Worm (Caenorhabditis elegans) whole organism, L2 larva: ENCODE results near the gene srw-7.

Experiments used
- aly-2 ChIP-seq: fragments of 150-350 bp; optimal IDR thresholded peaks from 2 replicates; lab custom pipeline; 2014; ENCODE audit warnings: missing biosample characterization, missing genetic modification characterization
- crh-2 ChIP-seq: sonication (generic microtip); optimal IDR thresholded peaks from 2 replicates; lab custom pipeline; 2017; ENCODE audit warnings: missing biosample characterization, missing genetic modification characterization
- egl-27 ChIP-seq: sonication (generic microtip); optimal IDR thresholded peaks from 3 replicates; lab custom pipeline; 2017; ENCODE audit warnings: missing biosample characterization, missing genetic modification reagents, missing genetic modification characterization
- elt-1 ChIP-seq: fragments of 150-350 bp; optimal IDR thresholded peaks from 2 replicates; lab custom pipeline; 2014; ENCODE audit warnings: missing biosample characterization, missing genetic modification characterization
- nhr-11 ChIP-seq: fragments of 150-350 bp; optimal IDR thresholded peaks from 2 replicates; lab custom pipeline; 2014; ENCODE audit warnings: missing biosample characterization, missing genetic modification characterization
- nhr-129 ChIP-seq: fragments of 150-350 bp; optimal IDR thresholded peaks from 2 replicates; lab custom pipeline; 2014; ENCODE audit warnings: missing biosample characterization, missing genetic modification characterization
- nhr-25 ChIP-seq: fragments of 150-350 bp; sonication (generic microtip); optimal IDR thresholded peaks from 3 replicates; lab custom pipeline; 2014; ENCODE audit warnings: missing biosample characterization, missing genetic modification characterization
- nhr-77 ChIP-seq: fragments of 150-350 bp; optimal IDR thresholded peaks from 2 replicates; lab custom pipeline; 2014; ENCODE audit warnings: missing biosample characterization, missing genetic modification characterization
- skn-1 ChIP-seq: sonication (generic microtip); optimal IDR thresholded peaks from 2 replicates; lab custom pipeline; 2017; ENCODE audit warnings: missing biosample characterization, missing genetic modification characterization
- snpc-4 ChIP-seq: fragments of 150-350 bp; optimal IDR thresholded peaks from 2 replicates; lab custom pipeline; 2014; ENCODE audit warnings: missing biosample characterization, missing genetic modification characterization
- unc-62 ChIP-seq: fragments of 150-350 bp; optimal IDR thresholded peaks from 2 replicates; lab custom pipeline; 2014; ENCODE audit warnings: missing biosample characterization, missing genetic modification reagents, missing genetic modification characterization
- ztf-11 ChIP-seq: sonication (generic microtip); optimal IDR thresholded peaks from 2 replicates; lab custom pipeline; 2017; ENCODE audit warnings: missing biosample characterization, missing genetic modification characterization

- TF ChIP-seq skn-1 (tag; lab: Kevin White, UChicago) (no peak), egl-27 (no peak), snpc-4 (tag; lab: Kevin White, UChicago) (no peak), elt-1 (tag; lab: Kevin White, UChicago) (no peak), unc-62 (GFP tag; lab: Kevin White, UChicago) (no peak), ztf-11 (no peak), nhr-129 (tag; lab: Kevin White, UChicago) (no peak), crh-2 (tag; lab: Kevin White, UChicago) (no peak), nhr-11 (no peak), nhr-25 (tag; lab: Kevin White, UChicago) (no peak), nhr-77 (no peak), aly-2 (tag; lab: Kevin White, UChicago) (no peak)
Measured at ce11 chrV:3812291-3812690, 6.2 kb downstream of the srw-7 start, which contains the start of gene scl-12.
